Worm (Caenorhabditis elegans) whole organism, L4 larva: ENCODE results near the gene R74.7.

Source experiments
- D1046.2 ChIP-seq: fragments of 200-800 bp; sonication (Bioruptor generic); IDR thresholded peaks from 2 replicates; pipeline ENCODE4 v1.3.6; 2022; ENCODE audit warnings: missing genetic modification characterization, missing compliant biosample characterization
- F26F4.8 ChIP-seq: fragments of 200-800 bp; sonication (Bioruptor generic); conservative IDR thresholded peaks from 2 replicates; pipeline ENCODE4 v1.3.6; 2022; ENCODE audit warnings: missing genetic modification characterization, missing compliant biosample characterization
- F37D6.2 ChIP-seq: sonication (generic microtip); optimal IDR thresholded peaks from 2 replicates; lab custom pipeline; 2016; ENCODE audit warnings: mild to moderate bottlenecking, missing genetic modification characterization, missing compliant biosample characterization
- F49E8.2 ChIP-seq: sonication (generic microtip); optimal IDR thresholded peaks from 2 replicates; lab custom pipeline; 2016; ENCODE audit warnings: missing compliant biosample characterization, mild to moderate bottlenecking, missing genetic modification characterization, borderline replicate concordance
- R02D3.7 ChIP-seq: fragments of 150-350 bp; sonication (generic microtip); optimal IDR thresholded peaks from 3 replicates; lab custom pipeline; 2014; ENCODE audit warnings: missing biosample characterization, missing genetic modification characterization
- T26A8.4 ChIP-seq: fragments of 200-800 bp; sonication (Bioruptor generic); IDR thresholded peaks from 2 replicates; pipeline ENCODE4 v1.3.6; 2022; ENCODE audit warnings: missing genetic modification characterization, missing compliant biosample characterization
- Y105C5A.15 ChIP-seq: fragments of 200-800 bp; sonication (Bioruptor generic); IDR thresholded peaks from 2 replicates; pipeline ENCODE4 v1.3.6; 2022; ENCODE audit warnings: missing genetic modification characterization, missing compliant biosample characterization
- Y48G9A.11 ChIP-seq: fragments of 200-800 bp; sonication (Bioruptor generic); IDR thresholded peaks from 2 replicates; pipeline ENCODE4 v1.3.6; 2022; ENCODE audit warnings: missing genetic modification reagents, missing genetic modification characterization, missing compliant biosample characterization
- Y5F2A.4 ChIP-seq: fragments of 200-800 bp; sonication (Bioruptor generic); optimal IDR thresholded peaks from 2 replicates; lab custom pipeline; 2018; ENCODE audit warnings: mild to moderate bottlenecking, missing genetic modification characterization, missing compliant biosample characterization
- aha-1 ChIP-seq: fragments of 150-350 bp; peaks from one replicate; lab custom pipeline; 2014; ENCODE audit warnings: missing biosample characterization, missing genetic modification characterization
- arid-1 ChIP-seq: fragments of 200-800 bp; sonication (Bioruptor generic); conservative IDR thresholded peaks from 2 replicates; pipeline ENCODE4 v1.3.6; 2022; ENCODE audit warnings: missing genetic modification reagents, missing genetic modification characterization, missing compliant biosample characterization
- attf-4 ChIP-seq: sonication (generic microtip); optimal IDR thresholded peaks from 3 replicates; lab custom pipeline; 2017; ENCODE audit warnings: missing biosample characterization, missing genetic modification characterization
- cey-2 ChIP-seq: sonication (generic microtip); optimal IDR thresholded peaks from 3 replicates; lab custom pipeline; 2017; ENCODE audit warnings: missing genetic modification characterization, mild to moderate bottlenecking, missing compliant biosample characterization, antibody characterized with exemption, borderline replicate concordance; ENCODE audit not compliant: insufficient read depth
- daf-12 ChIP-seq: fragments of 150-350 bp; optimal IDR thresholded peaks from 2 replicates; lab custom pipeline; 2014; ENCODE audit warnings: missing biosample characterization, missing genetic modification reagents, missing genetic modification characterization
- daf-16 ChIP-seq, 3 experiments: sonication (generic microtip); optimal IDR thresholded peaks; 2 replicates each; lab custom pipeline; 2016 to 2017; ENCODE audit warnings: missing genetic modification characterization in 3 of 3, missing genetic modification reagents in 3 of 3, mild to moderate bottlenecking in 2 of 3, missing compliant biosample characterization in 2 of 3, missing biosample characterization in 1 of 3, moderate library complexity in 1 of 3
- daf-19 ChIP-seq: fragments of 200-800 bp; sonication (Bioruptor generic); conservative IDR thresholded peaks from 2 replicates; pipeline ENCODE4 v1.3.6; 2022; ENCODE audit warnings: missing genetic modification characterization, missing compliant biosample characterization
- dmd-8 ChIP-seq: fragments of 200-800 bp; sonication (Bioruptor generic); IDR thresholded peaks from 2 replicates; pipeline ENCODE4 v1.3.6; 2022; ENCODE audit warnings: missing genetic modification characterization, missing compliant biosample characterization
- dpl-1 ChIP-seq: fragments of 150-350 bp; optimal IDR thresholded peaks from 2 replicates; lab custom pipeline; 2014; ENCODE audit warnings: missing biosample characterization, missing genetic modification reagents, missing genetic modification characterization
- duxl-1 ChIP-seq: sonication (generic microtip); optimal IDR thresholded peaks from 2 replicates; lab custom pipeline; 2016; ENCODE audit warnings: mild to moderate bottlenecking, missing genetic modification characterization, moderate library complexity, missing compliant biosample characterization; ENCODE audit not compliant: poor library complexity
- egl-27 ChIP-seq: sonication (generic microtip); optimal IDR thresholded peaks from 3 replicates; lab custom pipeline; 2017; ENCODE audit warnings: missing biosample characterization, missing genetic modification reagents, missing genetic modification characterization
- fkh-10 ChIP-seq: fragments of 150-350 bp; optimal IDR thresholded peaks from 2 replicates; lab custom pipeline; 2014; ENCODE audit warnings: missing biosample characterization, missing genetic modification reagents, missing genetic modification characterization
- hif-1 ChIP-seq, 2 experiments: sonication (generic microtip); optimal IDR thresholded peaks; 2 replicates each; lab custom pipeline; 2016 to 2017; ENCODE audit warnings: missing compliant biosample characterization in 2 of 2, missing genetic modification characterization in 2 of 2, missing genetic modification reagents in 2 of 2, missing genotype in 2 of 2, mild to moderate bottlenecking in 1 of 2
- hlh-11 ChIP-seq: fragments of 200-800 bp; sonication (Bioruptor generic); optimal IDR thresholded peaks from 2 replicates; lab custom pipeline; 2018; ENCODE audit warnings: mild to moderate bottlenecking, missing genetic modification characterization, missing compliant biosample characterization
- hlh-30 ChIP-seq: sonication (generic microtip); optimal IDR thresholded peaks from 2 replicates; lab custom pipeline; 2017; ENCODE audit warnings: antibody characterized with exemption, mild to moderate bottlenecking, missing genetic modification characterization, missing compliant biosample characterization; ENCODE audit not compliant: insufficient read depth
- hmg-1.1 ChIP-seq: fragments of 200-800 bp; sonication (Bioruptor generic); IDR thresholded peaks from 2 replicates; pipeline ENCODE4 v1.3.6; 2022; ENCODE audit warnings: missing genetic modification reagents, missing genetic modification characterization, missing compliant biosample characterization
- lim-7 ChIP-seq: fragments of 200-800 bp; sonication (Bioruptor generic); IDR thresholded peaks from 2 replicates; pipeline ENCODE4 v1.3.6; 2022; ENCODE audit warnings: missing genetic modification characterization, missing compliant biosample characterization
- lin-13 ChIP-seq: fragments of 150-350 bp; optimal IDR thresholded peaks from 2 replicates; lab custom pipeline; 2014; ENCODE audit warnings: missing biosample characterization, missing genetic modification reagents, missing genetic modification characterization
- lin-15B ChIP-seq: fragments of 150-350 bp; sonication (generic microtip); optimal IDR thresholded peaks from 3 replicates; lab custom pipeline; 2014; ENCODE audit warnings: missing biosample characterization, missing genetic modification characterization
- lsy-2 ChIP-seq, 2 experiments: fragments of 150-350 bp in 1 of 2; sonication (generic microtip) in 1 of 2; optimal IDR thresholded peaks; 2 replicates each; lab custom pipeline; 2014 to 2017; ENCODE audit warnings: missing biosample characterization in 2 of 2, missing genetic modification characterization in 2 of 2
- madf-5 ChIP-seq, 2 experiments: fragments of 200-800 bp; sonication (Bioruptor generic); IDR thresholded peaks; 2 replicates each; pipeline ENCODE4 v1.3.6; 2022; ENCODE audit warnings: missing compliant biosample characterization in 2 of 2, missing genetic modification characterization in 2 of 2
- mxl-3 ChIP-seq: fragments of 200-800 bp; sonication (Bioruptor generic); optimal IDR thresholded peaks from 2 replicates; lab custom pipeline; 2018; ENCODE audit warnings: mild to moderate bottlenecking, missing genetic modification characterization, missing compliant biosample characterization
- nhr-10 ChIP-seq: fragments of 150-350 bp; optimal IDR thresholded peaks from 2 replicates; lab custom pipeline; 2014; ENCODE audit warnings: missing biosample characterization, missing genetic modification characterization
- nhr-102 ChIP-seq: sonication (generic microtip); optimal IDR thresholded peaks from 2 replicates; lab custom pipeline; 2016; ENCODE audit warnings: mild to moderate bottlenecking, missing genetic modification characterization, moderate library complexity, missing compliant biosample characterization
- nhr-11 ChIP-seq: fragments of 150-350 bp; optimal IDR thresholded peaks from 2 replicates; lab custom pipeline; 2014; ENCODE audit warnings: missing biosample characterization, missing genetic modification characterization
- nhr-111 ChIP-seq: fragments of 200-800 bp; sonication (Bioruptor generic); optimal IDR thresholded peaks from 2 replicates; lab custom pipeline; 2018; ENCODE audit warnings: mild to moderate bottlenecking, missing genetic modification characterization, missing compliant biosample characterization
- nhr-28 ChIP-seq: fragments of 150-350 bp; optimal IDR thresholded peaks from 2 replicates; lab custom pipeline; 2014; ENCODE audit warnings: missing biosample characterization, missing genetic modification characterization
- nhr-48 ChIP-seq: sonication (generic microtip); optimal IDR thresholded peaks from 2 replicates; lab custom pipeline; 2016; ENCODE audit warnings: mild to moderate bottlenecking, missing genetic modification characterization, missing compliant biosample characterization
- nhr-6 ChIP-seq: fragments of 150-350 bp; optimal IDR thresholded peaks from 2 replicates; lab custom pipeline; 2014; ENCODE audit warnings: missing biosample characterization, missing genetic modification characterization
- nhr-77 ChIP-seq: fragments of 150-350 bp; optimal IDR thresholded peaks from 2 replicates; lab custom pipeline; 2014; ENCODE audit warnings: missing biosample characterization, missing genetic modification characterization
- pqm-1 ChIP-seq: sonication (generic microtip); optimal IDR thresholded peaks from 2 replicates; lab custom pipeline; 2017; ENCODE audit warnings: missing biosample characterization, missing genetic modification characterization
- rbr-2 ChIP-seq: sonication (generic microtip); optimal IDR thresholded peaks from 2 replicates; lab custom pipeline; 2016; ENCODE audit warnings: missing genotype, missing genetic modification characterization, missing compliant biosample characterization
- skn-1 ChIP-seq: fragments of 150-350 bp; optimal IDR thresholded peaks from 2 replicates; lab custom pipeline; 2014; ENCODE audit warnings: missing biosample characterization, missing genetic modification characterization
- snpc-1.2 ChIP-seq: fragments of 200-800 bp; sonication (Bioruptor generic); IDR thresholded peaks from 2 replicates; pipeline ENCODE4 v1.3.6; 2022; ENCODE audit warnings: missing genetic modification reagents, missing genetic modification characterization, missing compliant biosample characterization
- spr-1 ChIP-seq: sonication (generic microtip); optimal IDR thresholded peaks from 2 replicates; lab custom pipeline; 2016; ENCODE audit warnings: mild to moderate bottlenecking, missing genetic modification characterization, missing compliant biosample characterization
- tra-1 ChIP-seq: fragments of 200-800 bp; sonication (Bioruptor generic); IDR thresholded peaks from 2 replicates; pipeline ENCODE4 v1.3.6; 2022; ENCODE audit warnings: missing genetic modification reagents, missing genetic modification characterization, missing compliant biosample characterization
- unc-130 ChIP-seq: sonication (generic microtip); optimal IDR thresholded peaks from 2 replicates; lab custom pipeline; 2016; ENCODE audit warnings: missing genetic modification reagents, missing genetic modification characterization, missing compliant biosample characterization
- unc-39 ChIP-seq: sonication (generic microtip); optimal IDR thresholded peaks from 2 replicates; lab custom pipeline; 2017; ENCODE audit warnings: missing biosample characterization, missing genetic modification characterization
- zag-1 ChIP-seq: fragments of 150-350 bp; optimal IDR thresholded peaks from 2 replicates; lab custom pipeline; 2014; ENCODE audit warnings: missing biosample characterization, missing genetic modification characterization
- zip-11 ChIP-seq: fragments of 200-800 bp; sonication (Bioruptor generic); IDR thresholded peaks from 2 replicates; pipeline ENCODE4 v1.3.6; 2022; ENCODE audit warnings: missing genetic modification characterization, missing compliant biosample characterization
- zip-2 ChIP-seq: fragments of 150-350 bp; optimal IDR thresholded peaks from 2 replicates; lab custom pipeline; 2014; ENCODE audit warnings: missing biosample characterization, missing genetic modification characterization
- ztf-7 ChIP-seq: fragments of 150-350 bp; optimal IDR thresholded peaks from 2 replicates; lab custom pipeline; 2014; ENCODE audit warnings: missing biosample characterization, missing genetic modification characterization

The R74.7 gene

ce11 chrIII:4196301-4196987 lies 7.8 kb upstream of the R74.7 start (continued):
- no peak for TF ChIP-seq snpc-1.2 (GFP tag; lab: Robert Waterston, UW)
- TF ChIP-seq ztf-7 = no peak
- no peak for TF ChIP-seq cey-2 (tag; lab: Kevin White, UChicago)
- TF ChIP-seq nhr-11 (tag; lab: Kevin White, UChicago) = no peak
- no peak for TF ChIP-seq arid-1
- no peak for TF ChIP-seq zag-1 (tag; lab: Kevin White, UChicago)
- TF ChIP-seq daf-12 = no peak
- TF ChIP-seq nhr-28 = no peak
- TF ChIP-seq spr-1 (tag; lab: Kevin White, UChicago) = no peak
- no peak for TF ChIP-seq F37D6.2
- no peak for TF ChIP-seq nhr-102 (tag; lab: Kevin White, UChicago)
- no peak for TF ChIP-seq dmd-8 (GFP tag; lab: Robert Waterston, UW)
- TF ChIP-seq daf-16 (GFP tag; optimal IDR thresholded peaks at IDR 0.05; lab: Kevin White, UChicago) = no peak
- no peak for TF ChIP-seq daf-16 (tag; optimal IDR thresholded peaks at IDR 0.05; lab: Kevin White, UChicago)
- no peak for TF ChIP-seq lin-15B (tag; lab: Kevin White, UChicago)
- TF ChIP-seq hlh-30 (tag; lab: Kevin White, UChicago) = peak; percentile 95
- TF ChIP-seq hif-1 (tag; optimal IDR thresholded peaks at IDR 0.05; lab: Kevin White, UChicago) = peak in 1 of 2 experiments; percentile 67
- peak; percentile 45 for TF ChIP-seq unc-130 (GFP tag; lab: Kevin White, UChicago)
- no peak for TF ChIP-seq nhr-77 (tag; lab: Kevin White, UChicago)
- no peak for TF ChIP-seq lin-13 (GFP tag; lab: Kevin White, UChicago)
- TF ChIP-seq lsy-2 (tag; optimal IDR thresholded peaks at IDR 0.05; lab: Kevin White, UChicago) = peak; percentile 49 to 82
- no peak for TF ChIP-seq nhr-48
- TF ChIP-seq nhr-10 = no peak
- TF ChIP-seq dpl-1 (GFP tag; lab: Kevin White, UChicago) = peak; percentile 42
- no peak for TF ChIP-seq skn-1 (tag; lab: Kevin White, UChicago)
- TF ChIP-seq nhr-6 (tag; lab: Kevin White, UChicago) = peak; percentile 45
- peak; percentile 45 for TF ChIP-seq rbr-2 (tag; lab: Kevin White, UChicago)
- no peak for TF ChIP-seq F26F4.8 (GFP tag; lab: Robert Waterston, UW)
- no peak for TF ChIP-seq daf-19 (GFP tag; lab: Robert Waterston, UW)
- TF ChIP-seq F49E8.2 (tag; lab: Kevin White, UChicago) = no peak
- no peak for TF ChIP-seq egl-27 (tag; lab: Kevin White, UChicago)
- no peak for TF ChIP-seq zip-2 (tag; lab: Kevin White, UChicago)
- TF ChIP-seq hmg-1.1 = peak; percentile 68
- no peak for TF ChIP-seq Y105C5A.15
- no peak for TF ChIP-seq D1046.2 (GFP tag; lab: Robert Waterston, UW)
- peak; percentile 87 for TF ChIP-seq aha-1
- TF ChIP-seq T26A8.4 (GFP tag; lab: Robert Waterston, UW) = no peak
- peak; percentile 38 for TF ChIP-seq mxl-3
- TF ChIP-seq lim-7 = no peak
- no peak for TF ChIP-seq nhr-111 (GFP tag; lab: Kevin White, UChicago)
- TF ChIP-seq Y48G9A.11 (GFP tag; lab: Robert Waterston, UW) = peak; percentile 52; the same call in 1 of the 2 replicates
- TF ChIP-seq pqm-1 (tag; lab: Kevin White, UChicago) = no peak
- TF ChIP-seq unc-39 (tag; lab: Kevin White, UChicago) = no peak
- no peak for TF ChIP-seq R02D3.7 (tag; lab: Kevin White, UChicago)
- peak; percentile 25 for TF ChIP-seq hlh-11 (tag; lab: Kevin White, UChicago)
- no peak for TF ChIP-seq zip-11 (GFP tag; lab: Robert Waterston, UW)
- TF ChIP-seq attf-4 = no peak
- TF ChIP-seq Y5F2A.4 (GFP tag; lab: Kevin White, UChicago) = no peak
- no peak for TF ChIP-seq duxl-1 (tag; lab: Kevin White, UChicago)
- TF ChIP-seq tra-1 (GFP tag; lab: Robert Waterston, UW) = no peak
- TF ChIP-seq fkh-10 (GFP tag; lab: Kevin White, UChicago) = peak; percentile 12
- no peak for TF ChIP-seq madf-5 (GFP tag; IDR thresholded peaks at IDR 0.05; lab: Robert Waterston, UW)
